Fruit fly (Drosophila melanogaster): ENCODE measurements around the gene ALiX.

DNA sequence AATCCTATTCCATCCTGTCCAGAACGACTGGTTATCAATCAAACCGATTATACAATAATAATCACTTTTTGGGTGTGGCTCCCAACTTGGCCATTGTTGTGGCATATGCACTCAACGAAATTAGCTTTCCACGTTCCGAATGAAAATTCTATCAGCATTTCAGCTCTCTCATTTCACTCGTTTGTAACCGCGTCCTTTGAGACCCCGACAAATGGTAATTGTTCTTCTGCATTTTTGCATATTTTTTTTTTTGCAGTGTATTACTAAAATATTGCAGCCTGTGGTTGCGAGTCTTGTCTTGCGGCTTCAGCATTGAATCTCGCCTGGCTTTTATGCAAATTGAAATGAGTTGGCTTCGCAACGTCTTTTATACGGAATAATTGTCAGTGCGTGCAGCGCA lies 38.4 kb upstream of the ALiX start:
- TF ChIP-seq psq (optimal IDR thresholded peaks at IDR 0.05): no peak
- no peak for TF ChIP-seq pan (optimal IDR thresholded peaks at IDR 0.05)
- TF ChIP-seq Dll (optimal IDR thresholded peaks at IDR 0.05): no peak
- TF ChIP-seq EcR (GFP tag; optimal IDR thresholded peaks at IDR 0.05): peak in 1 of 2 experiments; percentile 5

Data from whole organism.